Fruit fly (Drosophila melanogaster) whole organism, adult: ENCODE measurements around the gene poe.

Experiments used
- CG11617 ChIP-seq: fragments of 200-800 bp; sonication (Bioruptor generic); optimal IDR thresholded peaks from 2 replicates; lab custom pipeline; 2017; ENCODE audit warnings: mild to moderate bottlenecking, missing biosample characterization, missing genetic modification reagents, missing genetic modification characterization
- CG12768 ChIP-seq: fragments of 200-800 bp; sonication (Bioruptor generic); optimal IDR thresholded peaks from 2 replicates; lab custom pipeline; 2017; ENCODE audit warnings: missing biosample characterization, missing genetic modification characterization, mild to moderate bottlenecking, moderate library complexity, missing genetic modification reagents
- CG14711 ChIP-seq: fragments of 200-800 bp; sonication (Bioruptor generic); optimal IDR thresholded peaks from 2 replicates; lab custom pipeline; 2018; ENCODE audit warnings: missing biosample characterization, mild to moderate bottlenecking, missing genetic modification characterization, moderate library complexity
- CG1620 ChIP-seq: fragments of 200-800 bp; sonication (Bioruptor generic); optimal IDR thresholded peaks from 2 replicates; lab custom pipeline; 2016; ENCODE audit warnings: missing biosample characterization, missing genetic modification characterization
- CG33017 ChIP-seq: fragments of 200-800 bp; sonication (Bioruptor generic); optimal IDR thresholded peaks from 2 replicates; lab custom pipeline; 2018; ENCODE audit warnings: missing biosample characterization, mild to moderate bottlenecking, missing genetic modification characterization, moderate library complexity
- CG5204 ChIP-seq: fragments of 200-800 bp; sonication (Bioruptor generic); optimal IDR thresholded peaks from 2 replicates; lab custom pipeline; 2016; ENCODE audit warnings: missing biosample characterization, missing genetic modification characterization
- CG7045 ChIP-seq: fragments of 200-800 bp; sonication (Bioruptor generic); optimal IDR thresholded peaks from 2 replicates; lab custom pipeline; 2017; ENCODE audit warnings: missing biosample characterization, mild to moderate bottlenecking, missing genetic modification characterization
- CG7101 ChIP-seq: fragments of 200-800 bp; sonication (Bioruptor generic); optimal IDR thresholded peaks from 2 replicates; lab custom pipeline; 2018; ENCODE audit warnings: missing biosample characterization, mild to moderate bottlenecking, missing genetic modification characterization, moderate library complexity
- Clk ChIP-seq: fragments of 200-800 bp; sonication (Bioruptor generic); optimal IDR thresholded peaks from 2 replicates; lab custom pipeline; 2017; ENCODE audit warnings: missing biosample characterization, missing genetic modification characterization
- Crg-1 ChIP-seq: fragments of 200-800 bp; sonication (Bioruptor generic); optimal IDR thresholded peaks from 2 replicates; lab custom pipeline; 2016; ENCODE audit warnings: missing biosample characterization, missing genetic modification characterization
- Hr96 ChIP-seq: fragments of 200-800 bp; sonication (Bioruptor generic); optimal IDR thresholded peaks from 2 replicates; lab custom pipeline; 2016; ENCODE audit warnings: missing biosample characterization, missing genetic modification characterization
- Mnt ChIP-seq: fragments of 200-800 bp; sonication (Bioruptor generic); optimal IDR thresholded peaks from 2 replicates; lab custom pipeline; 2016; ENCODE audit warnings: missing biosample characterization, mild to moderate bottlenecking, missing genetic modification characterization
- bab1 ChIP-seq: fragments of 200-800 bp; sonication (Bioruptor generic); optimal IDR thresholded peaks from 3 replicates; lab custom pipeline; 2019; ENCODE audit warnings: missing biosample characterization, mild to moderate bottlenecking, missing genetic modification characterization, moderate library complexity
- cic ChIP-seq: fragments of 200-800 bp; sonication (Bioruptor generic); optimal IDR thresholded peaks from 2 replicates; lab custom pipeline; 2017; ENCODE audit warnings: missing biosample characterization, mild to moderate bottlenecking, missing genetic modification characterization, moderate library complexity
- cnc ChIP-seq, 2 experiments: fragments of >200 bp; optimal IDR thresholded peaks; 2 replicates each; lab custom pipeline; 2017
- kay ChIP-seq: fragments of 200-800 bp; sonication (Bioruptor generic); peaks from one replicate; lab custom pipeline; 2016; ENCODE audit warnings: missing biosample characterization, missing genetic modification characterization, borderline replicate concordance
- ovo ChIP-seq: fragments of 200-800 bp; sonication (Bioruptor generic); optimal IDR thresholded peaks from 2 replicates; lab custom pipeline; 2016; ENCODE audit warnings: missing biosample characterization, missing genetic modification characterization
- pad ChIP-seq: fragments of 200-800 bp; sonication (Bioruptor generic); optimal IDR thresholded peaks from 3 replicates; lab custom pipeline; 2017; ENCODE audit warnings: missing biosample characterization, missing genetic modification characterization, mild to moderate bottlenecking, moderate library complexity, missing genetic modification reagents
- tj ChIP-seq: fragments of 200-800 bp; sonication (Bioruptor generic); optimal IDR thresholded peaks from 3 replicates; lab custom pipeline; 2017; ENCODE audit warnings: missing biosample characterization, mild to moderate bottlenecking, missing genetic modification characterization, moderate library complexity
- toe ChIP-seq: fragments of 200-800 bp; sonication (Bioruptor generic); optimal IDR thresholded peaks from 2 replicates; lab custom pipeline; 2016; ENCODE audit warnings: missing biosample characterization, missing genetic modification characterization

poe gene

DNA sequence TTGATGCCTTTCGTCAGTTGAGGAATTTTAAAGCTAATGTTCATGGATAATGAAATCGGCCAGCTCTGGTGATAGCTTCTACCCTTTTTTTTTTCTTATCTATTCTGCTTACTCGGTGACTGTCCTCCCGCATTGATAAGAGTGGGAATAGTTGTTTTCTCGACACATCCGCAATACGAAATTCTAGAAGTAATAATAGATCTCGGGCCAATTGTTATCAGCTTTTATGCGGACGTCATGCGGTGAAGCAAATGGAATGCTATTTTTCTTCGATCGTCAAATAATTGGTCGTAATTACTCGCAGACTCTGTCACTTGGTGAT is 16.0 kb upstream of the poe start:
- TF ChIP-seq cnc (optimal IDR thresholded peaks at IDR 0.05; lab: Kevin White, UChicago): peak in 1 of 2 experiments; percentile 44
- no peak for TF ChIP-seq Hr96 (GFP tag; lab: Kevin White, UChicago)
- peak; percentile 68 for TF ChIP-seq kay (GFP tag; lab: Kevin White, UChicago)
- TF ChIP-seq CG7045 (GFP tag; lab: Kevin White, UChicago): no peak
- TF ChIP-seq CG12768: no peak
- no peak for TF ChIP-seq ovo (GFP tag; lab: Kevin White, UChicago)
- TF ChIP-seq CG11617 (GFP tag; lab: Kevin White, UChicago): peak; percentile 10

dm6 chr2L:8086736-8087467 is 15.5 kb upstream of the poe start:
- peak; percentile 93 for TF ChIP-seq kay (GFP tag; lab: Kevin White, UChicago)
- no peak for TF ChIP-seq CG5204 (GFP tag; lab: Kevin White, UChicago)
- peak; percentile 21 for TF ChIP-seq cic (GFP tag; lab: Kevin White, UChicago)
- peak; percentile 21 for TF ChIP-seq CG7045 (GFP tag; lab: Kevin White, UChicago)
- peak; percentile 18 for TF ChIP-seq Clk (GFP tag; lab: Kevin White, UChicago)
- TF ChIP-seq tj: peak; percentile 2
- peak; percentile 27 for TF ChIP-seq Mnt
- TF ChIP-seq CG1620: no peak
- peak; percentile 25 for TF ChIP-seq CG14711 (tag; lab: Kevin White, UChicago)
- peak; percentile 55 for TF ChIP-seq CG11617 (GFP tag; lab: Kevin White, UChicago)
- peak; percentile 48 for TF ChIP-seq CG33017 (tag; lab: Kevin White, UChicago)
- TF ChIP-seq ovo (GFP tag; lab: Kevin White, UChicago): no peak
- TF ChIP-seq CG12768: peak; percentile 52
- TF ChIP-seq Hr96 (GFP tag; lab: Kevin White, UChicago): no peak
- TF ChIP-seq CG7101: peak; percentile 38

DNA sequence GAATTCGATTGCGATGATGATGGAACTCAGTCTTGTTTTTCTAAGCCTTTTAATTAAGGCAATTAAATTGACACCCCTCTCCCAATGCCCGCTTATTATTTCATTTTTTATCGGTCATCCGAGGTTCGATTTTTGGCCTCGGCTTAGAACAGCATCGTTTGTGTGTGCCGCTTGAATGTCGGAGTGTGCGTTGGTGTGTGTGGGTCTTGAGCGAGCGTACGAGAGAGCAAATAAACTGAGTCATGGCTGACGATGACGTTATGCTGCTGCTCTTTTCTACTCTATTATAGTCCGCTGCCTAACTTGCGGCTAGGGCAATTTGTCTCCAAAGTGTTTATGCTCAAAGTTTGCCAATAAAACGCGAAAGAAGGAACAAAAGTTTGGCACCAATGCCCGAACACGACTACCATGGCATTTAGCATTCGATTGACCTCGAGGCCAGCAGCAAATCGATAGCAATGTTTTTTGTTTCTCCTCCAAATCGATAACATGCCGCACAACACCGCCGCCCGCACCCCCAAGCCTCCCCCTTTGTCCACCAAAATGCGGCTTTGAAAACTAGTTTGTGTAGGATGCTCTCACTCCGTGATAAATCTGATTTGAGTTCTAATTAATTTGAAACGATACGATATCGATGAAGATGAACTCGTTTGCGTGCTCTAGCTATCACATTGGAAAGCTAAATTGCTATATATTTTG is 14.2 kb upstream of the poe start:
- no peak for TF ChIP-seq CG5204 (GFP tag; lab: Kevin White, UChicago)

dm6 chr2L:8084349-8085203 is 13.2 kb upstream of the poe start:
- TF ChIP-seq pad (GFP tag; lab: Kevin White, UChicago): peak; percentile 79
- no peak for TF ChIP-seq ovo (GFP tag; lab: Kevin White, UChicago)
- peak; percentile 15 for TF ChIP-seq Clk (GFP tag; lab: Kevin White, UChicago)

dm6 chr2L:8083427-8084295 is 12.2 kb upstream of the poe start:
- TF ChIP-seq CG12768 (no peak), bab1 (GFP tag; lab: Kevin White, UChicago) (peak; percentile 62), CG1620 (no peak), CG5204 (GFP tag; lab: Kevin White, UChicago) (no peak), Clk (GFP tag; lab: Kevin White, UChicago) (no peak), Mnt (peak; percentile 58), CG33017 (tag; lab: Kevin White, UChicago) (peak; percentile 25), Crg-1 (GFP tag; lab: Kevin White, UChicago) (no peak), tj (no peak), ovo (GFP tag; lab: Kevin White, UChicago) (no peak), cnc (optimal IDR thresholded peaks at IDR 0.05; lab: Kevin White, UChicago) (no peak), CG14711 (tag; lab: Kevin White, UChicago) (peak; percentile 98), CG7045 (GFP tag; lab: Kevin White, UChicago) (no peak), kay (GFP tag; lab: Kevin White, UChicago) (peak; percentile 33), toe (GFP tag; lab: Kevin White, UChicago) (no peak), CG7101 (peak; percentile 20), Hr96 (GFP tag; lab: Kevin White, UChicago) (no peak), CG11617 (GFP tag; lab: Kevin White, UChicago) (no peak), cic (GFP tag; lab: Kevin White, UChicago) (peak; percentile 68), pad (GFP tag; lab: Kevin White, UChicago) (no peak)

DNA sequence CACCGCTTCAGTTG is 11.8 kb upstream of the poe start, which contains the start of gene Bsg:
TSS of gene Bsg (plus strand) at position 8 of the 14 bp plus-strand sequence.
- no peak for TF ChIP-seq CG11617 (GFP tag; lab: Kevin White, UChicago)
- TF ChIP-seq toe (GFP tag; lab: Kevin White, UChicago): no peak
- no peak for TF ChIP-seq cic (GFP tag; lab: Kevin White, UChicago)
- TF ChIP-seq CG33017 (tag; lab: Kevin White, UChicago): no peak
- no peak for TF ChIP-seq CG7101
- TF ChIP-seq Hr96 (GFP tag; lab: Kevin White, UChicago): no peak
- TF ChIP-seq CG1620: no peak
- no peak for TF ChIP-seq bab1 (GFP tag; lab: Kevin White, UChicago)
- no peak for TF ChIP-seq CG12768
- no peak for TF ChIP-seq kay (GFP tag; lab: Kevin White, UChicago)
- TF ChIP-seq CG5204 (GFP tag; lab: Kevin White, UChicago): no peak
